Fruit fly (Drosophila melanogaster) whole organism, pupa: Measurements from ENCODE around the gene CG31323.

ENCODE experiments used
- CG10348 ChIP-seq: fragments of 200-800 bp; sonication (Bioruptor generic); IDR thresholded peaks from 2 replicates; pipeline ENCODE4 v1.3.6; 2022; ENCODE audit warnings: missing biosample characterization, missing genetic modification characterization
- CG12605 ChIP-seq: fragments of 200-800 bp; sonication (Bioruptor generic); IDR thresholded peaks from 2 replicates; pipeline ENCODE4 v1.3.6; 2022; ENCODE audit warnings: missing biosample characterization, missing genetic modification characterization
- CG13204 ChIP-seq: fragments of 200-800 bp; sonication (Bioruptor generic); optimal IDR thresholded peaks from 2 replicates; lab custom pipeline; 2018; ENCODE audit warnings: missing biosample characterization, mild to moderate bottlenecking, missing genetic modification characterization, moderate library complexity
- CG14655 ChIP-seq: fragments of 200-800 bp; sonication (Bioruptor generic); optimal IDR thresholded peaks from 3 replicates; lab custom pipeline; 2017; ENCODE audit warnings: mild to moderate bottlenecking, missing biosample characterization, missing genetic modification reagents, missing genetic modification characterization
- CG15710 ChIP-seq: fragments of 200-800 bp; sonication (Bioruptor generic); optimal IDR thresholded peaks from 2 replicates; lab custom pipeline; 2018; ENCODE audit warnings: missing biosample characterization, mild to moderate bottlenecking, missing genetic modification characterization, moderate library complexity
- CG17806 ChIP-seq: fragments of 200-800 bp; sonication (Bioruptor generic); optimal IDR thresholded peaks from 2 replicates; lab custom pipeline; 2018; ENCODE audit warnings: missing biosample characterization, mild to moderate bottlenecking, missing genetic modification characterization, moderate library complexity
- CG32121 ChIP-seq: fragments of 200-800 bp; sonication (Bioruptor generic); IDR thresholded peaks from 2 replicates; pipeline ENCODE4 v1.3.6; 2022; ENCODE audit warnings: missing biosample characterization, missing genetic modification characterization
- CG34367 ChIP-seq: fragments of 200-800 bp; sonication (Bioruptor generic); optimal IDR thresholded peaks from 2 replicates; lab custom pipeline; 2018; ENCODE audit warnings: missing biosample characterization, mild to moderate bottlenecking, missing genetic modification characterization
- CG4496 ChIP-seq: fragments of 200-800 bp; sonication (Bioruptor generic); IDR thresholded peaks from 3 replicates; pipeline ENCODE4 v1.3.6; 2022; ENCODE audit warnings: missing biosample characterization, missing genetic modification characterization
- CG8159 ChIP-seq: fragments of 200-800 bp; sonication (Bioruptor generic); optimal IDR thresholded peaks from 3 replicates; lab custom pipeline; 2018; ENCODE audit warnings: missing biosample characterization, mild to moderate bottlenecking, missing genetic modification characterization, moderate library complexity
- CG8301 ChIP-seq: fragments of 200-800 bp; sonication (Bioruptor generic); optimal IDR thresholded peaks from 2 replicates; lab custom pipeline; 2018; ENCODE audit warnings: missing biosample characterization, mild to moderate bottlenecking, missing genetic modification characterization
- CG9948 ChIP-seq: fragments of 200-800 bp; sonication (Bioruptor generic); optimal IDR thresholded peaks from 2 replicates; lab custom pipeline; 2018; ENCODE audit warnings: missing biosample characterization, mild to moderate bottlenecking, missing genetic modification characterization, moderate library complexity
- D1 ChIP-seq: fragments of 200-800 bp; sonication (Bioruptor generic); optimal IDR thresholded peaks from 2 replicates; lab custom pipeline; 2018; ENCODE audit warnings: missing biosample characterization, mild to moderate bottlenecking, missing genetic modification characterization, moderate library complexity
- EcR ChIP-seq: fragments of 200-800 bp; sonication (Bioruptor generic); optimal IDR thresholded peaks from 3 replicates; lab custom pipeline; 2019; ENCODE audit warnings: missing biosample characterization, missing genetic modification characterization, mild to moderate bottlenecking, moderate library complexity, missing genetic modification reagents
- Ets98B ChIP-seq: fragments of 200-800 bp; sonication (Bioruptor generic); IDR thresholded peaks from 2 replicates; pipeline ENCODE4 v1.3.6; 2022; ENCODE audit warnings: missing biosample characterization, missing genetic modification characterization
- Pif1A ChIP-seq: fragments of 200-800 bp; sonication (Bioruptor generic); optimal IDR thresholded peaks from 3 replicates; lab custom pipeline; 2016; ENCODE audit warnings: missing biosample characterization, missing genetic modification characterization
- Pif1B ChIP-seq: fragments of 200-800 bp; sonication (Bioruptor generic); optimal IDR thresholded peaks from 3 replicates; lab custom pipeline; 2016; ENCODE audit warnings: missing biosample characterization, missing genetic modification characterization
- Snoo ChIP-seq: fragments of 200-800 bp; sonication (Bioruptor generic); optimal IDR thresholded peaks from 3 replicates; lab custom pipeline; 2017; ENCODE audit warnings: missing biosample characterization, mild to moderate bottlenecking, missing genetic modification characterization, inconsistent platforms
- fd96Ca ChIP-seq: fragments of 200-800 bp; sonication (Bioruptor generic); IDR thresholded peaks from 3 replicates; pipeline ENCODE4 v1.3.6; 2022; ENCODE audit warnings: missing biosample characterization, missing genetic modification characterization
- gl ChIP-seq: fragments of 200-800 bp; sonication (Bioruptor generic); optimal IDR thresholded peaks from 2 replicates; lab custom pipeline; 2018; ENCODE audit warnings: missing biosample characterization, mild to moderate bottlenecking, missing genetic modification characterization
- rn ChIP-seq: fragments of 200-800 bp; sonication (Bioruptor generic); IDR thresholded peaks from 2 replicates; pipeline ENCODE4 v1.3.6; 2022; ENCODE audit warnings: missing biosample characterization, missing genetic modification characterization

CG31323 gene

dm6 chr3R:26170644-26171043, at the start of gene CG31323:
TSS of gene CG31323 (plus strand) at chr3R:26170847.
- TF ChIP-seq gl (tag; lab: Kevin White, UChicago), result no peak
- TF ChIP-seq, all 21 proteins: peak for 0

- TF ChIP-seq CG8301 (tag; lab: Kevin White, UChicago), result no peak
- TF ChIP-seq Ets98B (GFP tag; lab: Robert Waterston, UW), result no peak
- TF ChIP-seq Pif1B (GFP tag; lab: Kevin White, UChicago), result no peak
- no peak for TF ChIP-seq fd96Ca (GFP tag; lab: Robert Waterston, UW)
- TF ChIP-seq CG14655 (GFP tag; lab: Kevin White, UChicago), result no peak
- TF ChIP-seq rn (GFP tag; lab: Robert Waterston, UW), result no peak
- TF ChIP-seq Snoo, result no peak
- no peak for TF ChIP-seq D1
- no peak for TF ChIP-seq Pif1A (GFP tag; lab: Kevin White, UChicago)
- no peak for TF ChIP-seq CG15710 (tag; lab: Kevin White, UChicago)
- TF ChIP-seq CG32121 (GFP tag; lab: Robert Waterston, UW), result no peak
Measured at dm6 chr3R:26121108-26121507, 49.5 kb upstream of the CG31323 start.

DNA sequence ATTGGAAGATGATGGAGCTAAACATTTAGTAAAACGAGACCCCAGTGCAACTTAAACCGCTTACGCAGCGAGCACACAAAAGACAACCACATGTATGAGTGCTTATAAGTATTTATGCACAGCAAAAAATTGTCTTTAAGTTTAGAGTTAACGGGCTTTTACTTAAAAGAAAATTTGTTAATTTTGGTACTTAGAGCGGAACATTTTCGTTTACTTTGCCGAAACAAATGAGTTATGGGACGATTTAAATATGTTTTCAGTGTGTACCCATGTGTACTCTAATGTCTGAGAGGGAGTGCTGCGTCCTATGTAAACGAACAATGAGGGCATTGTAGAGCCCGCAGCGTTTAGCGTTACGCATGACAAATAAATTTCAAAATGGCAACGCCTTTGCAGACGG, 48.9 kb upstream of the CG31323 start:
- no peak for TF ChIP-seq CG10348 (GFP tag; lab: Robert Waterston, UW)
- TF ChIP-seq Snoo, result no peak
- TF ChIP-seq CG8159 (tag; lab: Kevin White, UChicago), result no peak
- TF ChIP-seq CG13204 (GFP tag; lab: Kevin White, UChicago), result no peak
- TF ChIP-seq CG4496 (GFP tag; lab: Robert Waterston, UW), result peak; percentile 88
- TF ChIP-seq D1, result no peak
- peak; percentile 9 for TF ChIP-seq CG15710 (tag; lab: Kevin White, UChicago)
- peak; percentile 56 for TF ChIP-seq CG14655 (GFP tag; lab: Kevin White, UChicago)
- no peak for TF ChIP-seq EcR (GFP tag; lab: Kevin White, UChicago)
- peak; percentile 39; the same call in 1 of the 2 replicates for TF ChIP-seq rn (GFP tag; lab: Robert Waterston, UW)
- TF ChIP-seq Pif1A (GFP tag; lab: Kevin White, UChicago), result no peak
- TF ChIP-seq Pif1B (GFP tag; lab: Kevin White, UChicago), result peak; percentile 15
- TF ChIP-seq CG9948 (tag; lab: Kevin White, UChicago), result no peak
- TF ChIP-seq fd96Ca (GFP tag; lab: Robert Waterston, UW), result peak; percentile 41; the same call in 1 of the 3 replicates
- TF ChIP-seq CG32121 (GFP tag; lab: Robert Waterston, UW), result peak; percentile 67; the same call in 1 of the 2 replicates
- TF ChIP-seq CG17806 (tag; lab: Kevin White, UChicago), result no peak
- TF ChIP-seq CG12605 (GFP tag; lab: Robert Waterston, UW), result peak; percentile 82
- peak; percentile 46 for TF ChIP-seq CG8301 (tag; lab: Kevin White, UChicago)
- no peak for TF ChIP-seq gl (tag; lab: Kevin White, UChicago)
- TF ChIP-seq CG34367, result no peak
- peak; percentile 72 for TF ChIP-seq Ets98B (GFP tag; lab: Robert Waterston, UW)

DNA sequence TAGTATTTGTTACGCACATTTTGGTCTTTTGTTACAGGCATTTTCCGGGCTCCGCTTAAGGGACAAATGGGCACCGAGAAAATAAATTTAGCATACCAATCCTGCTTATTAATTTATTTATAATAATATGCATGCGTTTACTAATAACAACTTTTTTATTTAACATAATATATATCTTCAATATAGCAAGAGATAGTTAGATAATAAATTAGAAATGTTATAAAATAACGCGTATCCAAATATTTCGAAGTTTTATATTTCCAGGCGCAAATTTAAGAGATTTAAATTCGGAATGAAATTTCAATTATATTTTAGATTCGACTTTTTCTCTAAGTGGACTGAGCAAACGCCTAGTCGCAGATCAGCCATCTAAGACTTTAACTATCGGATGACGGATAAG, 47.8 kb upstream of the CG31323 start:
- TF ChIP-seq CG8159 (tag; lab: Kevin White, UChicago), result no peak
- no peak for TF ChIP-seq CG14655 (GFP tag; lab: Kevin White, UChicago)
- no peak for TF ChIP-seq gl (tag; lab: Kevin White, UChicago)
- no peak for TF ChIP-seq EcR (GFP tag; lab: Kevin White, UChicago)
- TF ChIP-seq Pif1A (GFP tag; lab: Kevin White, UChicago), result no peak
- TF ChIP-seq CG17806 (tag; lab: Kevin White, UChicago), result no peak
- no peak for TF ChIP-seq CG13204 (GFP tag; lab: Kevin White, UChicago)
- TF ChIP-seq CG8301 (tag; lab: Kevin White, UChicago), result no peak
- no peak for TF ChIP-seq rn (GFP tag; lab: Robert Waterston, UW)
- TF ChIP-seq CG10348 (GFP tag; lab: Robert Waterston, UW), result no peak
- TF ChIP-seq Snoo, result no peak
- no peak for TF ChIP-seq CG34367
- TF ChIP-seq CG4496 (GFP tag; lab: Robert Waterston, UW), result no peak
- TF ChIP-seq CG9948 (tag; lab: Kevin White, UChicago), result no peak
- TF ChIP-seq CG32121 (GFP tag; lab: Robert Waterston, UW), result no peak
- no peak for TF ChIP-seq CG15710 (tag; lab: Kevin White, UChicago)
- no peak for TF ChIP-seq fd96Ca (GFP tag; lab: Robert Waterston, UW)
- TF ChIP-seq Pif1B (GFP tag; lab: Kevin White, UChicago), result no peak
- no peak for TF ChIP-seq CG12605 (GFP tag; lab: Robert Waterston, UW)
- TF ChIP-seq Ets98B (GFP tag; lab: Robert Waterston, UW), result no peak

DNA sequence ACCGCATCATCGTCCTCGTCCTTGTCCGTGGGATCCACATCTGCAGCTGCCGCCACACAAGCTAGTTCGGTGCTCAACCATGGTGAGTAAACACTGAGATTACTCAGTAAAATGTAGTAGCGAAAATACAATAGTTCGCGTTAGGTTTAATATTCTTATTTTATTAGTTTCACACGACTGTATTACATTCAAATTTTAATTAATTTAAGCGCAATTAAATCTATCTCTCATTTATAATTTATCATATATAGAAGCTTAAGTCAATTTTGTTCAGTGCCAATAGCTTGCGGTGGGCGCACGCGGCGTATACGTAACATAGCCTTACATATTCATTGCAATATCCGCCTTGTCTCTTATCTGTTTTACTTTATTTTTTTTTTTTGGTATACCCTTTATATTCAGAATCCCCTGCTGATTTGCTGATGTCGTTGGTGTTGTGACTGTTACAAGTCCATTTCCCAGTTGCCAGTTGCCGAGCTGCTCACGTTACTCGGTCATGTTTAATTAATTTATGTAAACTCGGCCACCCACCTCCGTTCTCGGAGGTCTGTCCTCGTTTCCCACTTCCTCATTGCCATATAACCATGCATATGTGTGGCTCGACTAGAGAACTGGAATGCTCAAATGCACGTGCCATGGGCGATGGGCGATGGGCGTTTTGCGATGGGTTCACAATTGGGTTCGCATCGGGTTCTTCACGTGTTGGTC, 45.9 kb upstream of the CG31323 start:
- TF ChIP-seq CG17806 (tag; lab: Kevin White, UChicago) (no peak), CG12605 (GFP tag; lab: Robert Waterston, UW) (no peak), CG14655 (GFP tag; lab: Kevin White, UChicago) (peak; percentile 28), CG10348 (GFP tag; lab: Robert Waterston, UW) (no peak), Pif1A (GFP tag; lab: Kevin White, UChicago) (no peak), D1 (no peak), Ets98B (GFP tag; lab: Robert Waterston, UW) (peak; percentile 54), CG4496 (GFP tag; lab: Robert Waterston, UW) (0 out of 3 replicates have a peak, but pooled peaks have one; percentile 39), CG15710 (tag; lab: Kevin White, UChicago) (no peak), Pif1B (GFP tag; lab: Kevin White, UChicago) (peak; percentile 9), CG34367 (no peak), Snoo (no peak), EcR (GFP tag; lab: Kevin White, UChicago) (no peak), gl (tag; lab: Kevin White, UChicago) (no peak), rn (GFP tag; lab: Robert Waterston, UW) (no peak), fd96Ca (GFP tag; lab: Robert Waterston, UW) (0 out of 3 replicates have a peak, but pooled peaks have one; percentile 27), CG32121 (GFP tag; lab: Robert Waterston, UW) (peak; percentile 47), CG13204 (GFP tag; lab: Kevin White, UChicago) (no peak), CG9948 (tag; lab: Kevin White, UChicago) (no peak), CG8301 (tag; lab: Kevin White, UChicago) (peak; percentile 13), CG8159 (tag; lab: Kevin White, UChicago) (no peak)
